Worm (Caenorhabditis elegans) whole organism, L1 larva: ENCODE measurements around the gene srh-141.

Source experiments
- C16A3.4 ChIP-seq: fragments of 150-350 bp; optimal IDR thresholded peaks from 2 replicates; lab custom pipeline; 2014; ENCODE audit warnings: missing biosample characterization, missing genetic modification characterization
- C34B4.2 ChIP-seq: sonication (generic microtip); optimal IDR thresholded peaks from 2 replicates; lab custom pipeline; 2017; ENCODE audit warnings: mild to moderate bottlenecking, missing genetic modification characterization, missing compliant biosample characterization
- aha-1 ChIP-seq: fragments of 150-350 bp; optimal IDR thresholded peaks from 2 replicates; lab custom pipeline; 2014; ENCODE audit warnings: missing biosample characterization, missing genetic modification characterization
- aly-2 ChIP-seq: fragments of 150-350 bp; optimal IDR thresholded peaks from 2 replicates; lab custom pipeline; 2014; ENCODE audit warnings: missing biosample characterization, missing genetic modification characterization
- ama-1 ChIP-seq: fragments of 150-350 bp; optimal IDR thresholded peaks from 2 replicates; lab custom pipeline; 2014
- blmp-1 ChIP-seq: fragments of 150-350 bp; optimal IDR thresholded peaks from 2 replicates; lab custom pipeline; 2014; ENCODE audit warnings: missing biosample characterization, missing genetic modification characterization
- ceh-63 ChIP-seq: fragments of 200-800 bp; sonication (Bioruptor generic); optimal IDR thresholded peaks from 2 replicates; lab custom pipeline; 2018; ENCODE audit warnings: mild to moderate bottlenecking, missing genetic modification characterization, missing compliant biosample characterization
- ceh-88 ChIP-seq: fragments of 200-800 bp; sonication (Bioruptor generic); IDR thresholded peaks from 2 replicates; pipeline ENCODE4 v1.3.6; 2022; ENCODE audit warnings: missing genetic modification characterization, missing compliant biosample characterization
- ces-1 ChIP-seq: fragments of 150-350 bp; optimal IDR thresholded peaks from 2 replicates; lab custom pipeline; 2014; ENCODE audit warnings: missing biosample characterization, missing genetic modification reagents, missing genetic modification characterization
- dpl-1 ChIP-seq, 3 experiments: fragments of 150-350 bp in 2 of 3; sonication (generic microtip) in 1 of 3; optimal IDR thresholded peaks; 2 replicates each; lab custom pipeline; 2014 to 2017; ENCODE audit warnings: missing biosample characterization in 3 of 3, missing genetic modification characterization in 3 of 3, missing genetic modification reagents in 3 of 3
- dsc-1 ChIP-seq: sonication (generic microtip); optimal IDR thresholded peaks from 2 replicates; lab custom pipeline; 2016; ENCODE audit warnings: mild to moderate bottlenecking, missing genetic modification characterization, missing compliant biosample characterization
- egl-13 ChIP-seq: sonication (generic microtip); optimal IDR thresholded peaks from 2 replicates; lab custom pipeline; 2016; ENCODE audit warnings: missing genotype, missing genetic modification reagents, missing genetic modification characterization, missing compliant biosample characterization
- elt-2 ChIP-seq: sonication (generic microtip); optimal IDR thresholded peaks from 2 replicates; lab custom pipeline; 2016; ENCODE audit warnings: missing genetic modification characterization, mild to moderate bottlenecking, inconsistent platforms, missing compliant biosample characterization, missing genetic modification reagents
- elt-3 ChIP-seq, 6 experiments: fragments of 150-350 bp in 1 of 6; sonication (generic microtip); optimal IDR thresholded peaks; 2 replicates each; lab custom pipeline; 2017 to 2018; ENCODE audit warnings: missing biosample characterization in 6 of 6, missing genetic modification characterization in 6 of 6, inconsistent platforms in 1 of 6
- grh-1 ChIP-seq: fragments of 200-800 bp; sonication (Bioruptor generic); IDR thresholded peaks from 2 replicates; pipeline ENCODE4 v1.3.6; 2022; ENCODE audit warnings: missing genetic modification reagents, missing genetic modification characterization, missing compliant biosample characterization
- hlh-4 ChIP-seq: sonication (generic microtip); optimal IDR thresholded peaks from 2 replicates; lab custom pipeline; 2016; ENCODE audit warnings: mild to moderate bottlenecking, missing genetic modification characterization, missing compliant biosample characterization
- hpl-2 ChIP-seq: fragments of 150-350 bp; optimal IDR thresholded peaks from 2 replicates; lab custom pipeline; 2014; ENCODE audit warnings: missing biosample characterization, missing genetic modification reagents, missing genetic modification characterization
- lin-35 ChIP-seq, 2 experiments: fragments of 150-350 bp; optimal IDR thresholded peaks; 2 replicates each; lab custom pipeline; 2014; ENCODE audit warnings: missing biosample characterization in 2 of 2, missing genetic modification characterization in 2 of 2, missing genetic modification reagents in 2 of 2
- lin-39 ChIP-seq: fragments of 150-350 bp; optimal IDR thresholded peaks from 2 replicates; lab custom pipeline; 2014; ENCODE audit warnings: missing biosample characterization, missing genetic modification reagents, missing genetic modification characterization
- lir-3 ChIP-seq: sonication (generic microtip); optimal IDR thresholded peaks from 2 replicates; lab custom pipeline; 2016; ENCODE audit warnings: mild to moderate bottlenecking, missing genetic modification characterization, moderate library complexity, missing compliant biosample characterization; ENCODE audit not compliant: poor library complexity
- mdl-1 ChIP-seq, 2 experiments: fragments of 150-350 bp; optimal IDR thresholded peaks; 2 replicates each; lab custom pipeline; 2014 to 2017; ENCODE audit warnings: missing biosample characterization in 2 of 2, missing genetic modification characterization in 2 of 2, inconsistent platforms in 1 of 2
- mef-2 ChIP-seq: fragments of 150-350 bp; optimal IDR thresholded peaks from 2 replicates; lab custom pipeline; 2014; ENCODE audit warnings: missing biosample characterization, missing genetic modification characterization
- mep-1 ChIP-seq: fragments of 150-350 bp; optimal IDR thresholded peaks from 2 replicates; lab custom pipeline; 2014; ENCODE audit warnings: missing biosample characterization, missing genetic modification characterization
- nhr-19 ChIP-seq: fragments of 200-800 bp; sonication (Bioruptor generic); conservative IDR thresholded peaks from 2 replicates; pipeline ENCODE4 v1.3.6; 2022; ENCODE audit warnings: missing genetic modification characterization, missing compliant biosample characterization
- nhr-47 ChIP-seq: sonication (generic microtip); optimal IDR thresholded peaks from 2 replicates; lab custom pipeline; 2016; ENCODE audit warnings: mild to moderate bottlenecking, missing genetic modification characterization, moderate library complexity, missing compliant biosample characterization
- nhr-85 ChIP-seq: sonication (generic microtip); peaks from one replicate; lab custom pipeline; 2016; ENCODE audit warnings: missing genetic modification characterization, inconsistent platforms, missing compliant biosample characterization
- pag-3 ChIP-seq: sonication (generic microtip); optimal IDR thresholded peaks from 2 replicates; lab custom pipeline; 2017; ENCODE audit warnings: missing genetic modification characterization, mild to moderate bottlenecking, missing compliant biosample characterization, antibody characterized with exemption, borderline replicate concordance; ENCODE audit not compliant: insufficient read depth
- pax-3 ChIP-seq: fragments of 200-800 bp; sonication (Bioruptor generic); optimal IDR thresholded peaks from 2 replicates; lab custom pipeline; 2018; ENCODE audit warnings: mild to moderate bottlenecking, missing genetic modification characterization, moderate library complexity, missing compliant biosample characterization
- sox-4 ChIP-seq: sonication (generic microtip); optimal IDR thresholded peaks from 2 replicates; lab custom pipeline; 2016; ENCODE audit warnings: missing genetic modification characterization, missing compliant biosample characterization
- sup-37 ChIP-seq: fragments of 200-800 bp; sonication (Bioruptor generic); optimal IDR thresholded peaks from 2 replicates; lab custom pipeline; 2018; ENCODE audit warnings: mild to moderate bottlenecking, missing genetic modification characterization, missing compliant biosample characterization
- swsn-7 ChIP-seq: sonication (generic microtip); optimal IDR thresholded peaks from 2 replicates; lab custom pipeline; 2016; ENCODE audit warnings: missing genetic modification characterization, missing compliant biosample characterization
- tbx-2 ChIP-seq: sonication (generic microtip); optimal IDR thresholded peaks from 2 replicates; lab custom pipeline; 2016; ENCODE audit warnings: missing genetic modification characterization, missing compliant biosample characterization
- unc-130 ChIP-seq: fragments of 150-350 bp; optimal IDR thresholded peaks from 2 replicates; lab custom pipeline; 2017; ENCODE audit warnings: missing biosample characterization, missing genetic modification characterization, inconsistent platforms
- unc-30 ChIP-seq: sonication (generic microtip); optimal IDR thresholded peaks from 2 replicates; lab custom pipeline; 2017; ENCODE audit warnings: missing biosample characterization, missing genetic modification characterization
- zag-1 ChIP-seq: fragments of 150-350 bp; optimal IDR thresholded peaks from 2 replicates; lab custom pipeline; 2014; ENCODE audit warnings: missing biosample characterization, missing genetic modification characterization
- zip-4 ChIP-seq: fragments of 200-800 bp; sonication (Bioruptor generic); optimal IDR thresholded peaks from 2 replicates; lab custom pipeline; 2018; ENCODE audit warnings: mild to moderate bottlenecking, missing genetic modification characterization, moderate library complexity, missing compliant biosample characterization
- ztf-4 ChIP-seq: fragments of 150-350 bp; optimal IDR thresholded peaks from 2 replicates; lab custom pipeline; 2014; ENCODE audit warnings: missing biosample characterization, missing genetic modification characterization

Gene srh-141

ce11 chrV:16424428-16424827, 19.3 kb upstream of the srh-141 start, which contains the start of gene srw-29:
Gene srw-29 (minus strand): TSS chrV:16424528.
- TF ChIP-seq hlh-4 (tag; lab: Kevin White, UChicago) = no peak
- TF ChIP-seq ceh-63 (GFP tag; lab: Kevin White, UChicago) = no peak
- no peak for TF ChIP-seq dsc-1 (tag; lab: Kevin White, UChicago)
- TF ChIP-seq mdl-1 (tag; optimal IDR thresholded peaks at IDR 0.05; lab: Kevin White, UChicago) = no peak
- no peak for TF ChIP-seq unc-130 (tag; lab: Kevin White, UChicago)
- TF ChIP-seq ztf-4 (tag; lab: Kevin White, UChicago) = no peak
- TF ChIP-seq mep-1 (tag; lab: Kevin White, UChicago) = no peak
- TF ChIP-seq sox-4 (tag; lab: Kevin White, UChicago) = no peak
- no peak for TF ChIP-seq C16A3.4 (tag; lab: Kevin White, UChicago)
- TF ChIP-seq ama-1 (lab: Kevin White, UChicago) = no peak
- TF ChIP-seq blmp-1 = no peak
- TF ChIP-seq ceh-88 = no peak
- no peak for TF ChIP-seq pag-3 (tag; lab: Kevin White, UChicago)
- TF ChIP-seq nhr-19 (GFP tag; lab: Robert Waterston, UW) = no peak
- no peak for TF ChIP-seq elt-3 (tag; optimal IDR thresholded peaks at IDR 0.05; lab: Kevin White, UChicago)
- no peak for TF ChIP-seq nhr-47 (tag; lab: Kevin White, UChicago)
- no peak for TF ChIP-seq lin-39 (tag; lab: Kevin White, UChicago)
- no peak for TF ChIP-seq lir-3
- TF ChIP-seq, all 84 proteins: peak for 0

ce11 chrV:16429503-16429902, 14.2 kb upstream of the srh-141 start, which contains the start of gene F26D2.10:
Gene F26D2.10 (minus strand): TSS chrV:16429603.
- no peak for TF ChIP-seq C34B4.2
- TF ChIP-seq ceh-88 = no peak
- TF ChIP-seq pax-3 (tag; lab: Kevin White, UChicago) = no peak
- TF ChIP-seq aly-2 (tag; lab: Kevin White, UChicago) = no peak
- TF ChIP-seq lir-3 = no peak
- no peak for TF ChIP-seq dpl-1 (GFP tag; optimal IDR thresholded peaks at IDR 0.05; lab: Kevin White, UChicago)
- no peak for TF ChIP-seq swsn-7 (tag; lab: Kevin White, UChicago)
- no peak for TF ChIP-seq nhr-47 (tag; lab: Kevin White, UChicago)
- no peak for TF ChIP-seq mdl-1 (tag; optimal IDR thresholded peaks at IDR 0.05; lab: Kevin White, UChicago)
- TF ChIP-seq sup-37 = no peak
- no peak for TF ChIP-seq lin-35 (GFP tag; optimal IDR thresholded peaks at IDR 0.05; lab: Kevin White, UChicago)
- no peak for TF ChIP-seq lin-39 (tag; lab: Kevin White, UChicago)
- no peak for TF ChIP-seq zag-1 (tag; lab: Kevin White, UChicago)
- no peak for TF ChIP-seq aha-1 (tag; lab: Kevin White, UChicago)
- TF ChIP-seq nhr-85 (tag; lab: Kevin White, UChicago) = no peak
- no peak for TF ChIP-seq mef-2 (tag; lab: Kevin White, UChicago)
- TF ChIP-seq grh-1 (GFP tag; lab: Robert Waterston, UW) = no peak
- TF ChIP-seq sox-4 (tag; lab: Kevin White, UChicago) = no peak

ce11 chrV:16429940-16430339, 13.8 kb upstream of the srh-141 start, which contains the start of gene str-73:
Gene str-73 (plus strand): TSS chrV:16430240.
- TF ChIP-seq hpl-2 (GFP tag; lab: Kevin White, UChicago) (no peak), zip-4 (GFP tag; lab: Kevin White, UChicago) (no peak), ces-1 (GFP tag; lab: Kevin White, UChicago) (no peak), elt-2 (tag; lab: Kevin White, UChicago) (no peak), unc-30 (no peak), grh-1 (GFP tag; lab: Robert Waterston, UW) (no peak), unc-130 (tag; lab: Kevin White, UChicago) (no peak), pag-3 (tag; lab: Kevin White, UChicago) (no peak), egl-13 (tag; lab: Kevin White, UChicago) (no peak), tbx-2 (tag; lab: Kevin White, UChicago) (no peak)
